Fruit fly (Drosophila melanogaster): ENCODE measurements around the gene nAChRbeta3.

The nAChRbeta3 gene

DNA sequence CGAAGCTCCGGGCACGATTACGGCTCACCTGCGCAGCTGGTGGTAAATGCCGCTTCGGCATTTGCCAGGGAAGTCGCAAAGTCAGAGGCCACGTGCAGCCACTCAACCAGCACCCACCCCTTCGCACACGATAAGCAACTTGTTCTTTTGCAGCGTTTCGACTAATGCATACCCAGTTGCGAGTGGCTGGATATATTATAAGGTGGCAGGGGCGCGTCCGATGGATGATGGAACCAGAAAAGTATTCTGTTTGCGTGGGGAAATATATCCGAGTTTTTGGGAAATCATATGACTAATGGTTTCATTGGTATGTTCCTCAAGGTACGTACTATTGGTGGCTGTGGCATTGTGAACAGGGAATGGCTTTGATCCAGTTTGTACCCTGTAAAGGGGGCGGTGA is 4.7 kb downstream of the nAChRbeta3 start (continued):
- no peak for TF ChIP-seq CG13123 (GFP tag; optimal IDR thresholded peaks at IDR 0.05)
- no peak for TF ChIP-seq CG17568 (GFP tag; optimal IDR thresholded peaks at IDR 0.05)
- no peak for TF ChIP-seq CG11398 (GFP tag; optimal IDR thresholded peaks at IDR 0.05)
- TF ChIP-seq Sry-β (GFP tag; optimal IDR thresholded peaks at IDR 0.05): no peak
- peak; percentile 36; the same call in 1 of the 2 replicates for TF ChIP-seq inv (GFP tag; IDR thresholded peaks at IDR 0.05; ENCODE audit: partially characterized antibody)
- peak; percentile 61; the same call in 1 of the 2 replicates for TF ChIP-seq nerfin-2 (GFP tag; IDR thresholded peaks at IDR 0.05; ENCODE audit: partially characterized antibody)
- TF ChIP-seq H15 (GFP tag; IDR thresholded peaks at IDR 0.05): 0 out of 3 replicates have a peak, but pooled peaks have one; percentile 12
- TF ChIP-seq CG42726 (GFP tag; IDR thresholded peaks at IDR 0.05; ENCODE audit: partially characterized antibody): no peak
- no peak for TF ChIP-seq pan (optimal IDR thresholded peaks at IDR 0.05)
- TF ChIP-seq pan (GFP tag; optimal IDR thresholded peaks at IDR 0.05 in 1 of 2, IDR thresholded peaks at IDR 0.05 in 1 of 2): peak in 1 of 2 experiments; percentile 17
- 0 out of 3 replicates have a peak, but pooled peaks have one; percentile 40 for TF ChIP-seq mld (GFP tag; IDR thresholded peaks at IDR 0.05; ENCODE audit: partially characterized antibody)
- 0 out of 2 replicates have a peak, but pooled peaks have one; percentile 8 for TF ChIP-seq CG11247 (GFP tag; IDR thresholded peaks at IDR 0.05)
- no peak for TF ChIP-seq CG11085 (GFP tag; IDR thresholded peaks at IDR 0.05)
- no peak for TF ChIP-seq lmd (GFP tag; IDR thresholded peaks at IDR 0.05)
- no peak for TF ChIP-seq CG43689 (GFP tag; IDR thresholded peaks at IDR 0.05)
- peak; percentile 39 for TF ChIP-seq Nf-YC (tag; optimal IDR thresholded peaks at IDR 0.05)
- TF ChIP-seq ato (GFP tag; IDR thresholded peaks at IDR 0.05; ENCODE audit: partially characterized antibody): peak; percentile 48; the same call in 1 of the 2 replicates
- TF ChIP-seq CG16813 (GFP tag; IDR thresholded peaks at IDR 0.05; ENCODE audit: partially characterized antibody): 0 out of 3 replicates have a peak, but pooled peaks have one; percentile 38
- TF ChIP-seq CG12299 (tag; optimal IDR thresholded peaks at IDR 0.05): no peak
- TF ChIP-seq Ptx1 (GFP tag; IDR thresholded peaks at IDR 0.05): 0 out of 2 replicates have a peak, but pooled peaks have one; percentile 15
- peak; percentile 90 for TF ChIP-seq Hey (tag; optimal IDR thresholded peaks at IDR 0.05)
- TF ChIP-seq sens (GFP tag): peak; percentile 3
- TF ChIP-seq repo (GFP tag; optimal IDR thresholded peaks at IDR 0.05): no peak
- peak; percentile 55; the same call in 1 of the 3 replicates for TF ChIP-seq Opbp (GFP tag; IDR thresholded peaks at IDR 0.05; ENCODE audit: partially characterized antibody)
- TF ChIP-seq CG6791 (GFP tag; IDR thresholded peaks at IDR 0.05; ENCODE audit: partially characterized antibody): peak; percentile 74
- no peak for TF ChIP-seq scrt (GFP tag; optimal IDR thresholded peaks at IDR 0.05)
- TF ChIP-seq CG14860 (GFP tag; IDR thresholded peaks at IDR 0.05; ENCODE audit: partially characterized antibody): peak; percentile 73
- TF ChIP-seq CG15479 (GFP tag; optimal IDR thresholded peaks at IDR 0.05): no peak
- peak; percentile 46; the same call in 1 of the 2 replicates for TF ChIP-seq tna (GFP tag; IDR thresholded peaks at IDR 0.05; ENCODE audit: partially characterized antibody)
- TF ChIP-seq bab2 (GFP tag; optimal IDR thresholded peaks at IDR 0.05): no peak
- peak; percentile 61 for TF ChIP-seq D19B (GFP tag; optimal IDR thresholded peaks at IDR 0.05)
- no peak for TF ChIP-seq CG10274 (GFP tag; optimal IDR thresholded peaks at IDR 0.05)
- TF ChIP-seq nerfin-1 (tag; optimal IDR thresholded peaks at IDR 0.05): peak; percentile 27
- 0 out of 2 replicates have a peak, but pooled peaks have one; percentile 41 for TF ChIP-seq sna (GFP tag; IDR thresholded peaks at IDR 0.05; ENCODE audit: partially characterized antibody)

DNA sequence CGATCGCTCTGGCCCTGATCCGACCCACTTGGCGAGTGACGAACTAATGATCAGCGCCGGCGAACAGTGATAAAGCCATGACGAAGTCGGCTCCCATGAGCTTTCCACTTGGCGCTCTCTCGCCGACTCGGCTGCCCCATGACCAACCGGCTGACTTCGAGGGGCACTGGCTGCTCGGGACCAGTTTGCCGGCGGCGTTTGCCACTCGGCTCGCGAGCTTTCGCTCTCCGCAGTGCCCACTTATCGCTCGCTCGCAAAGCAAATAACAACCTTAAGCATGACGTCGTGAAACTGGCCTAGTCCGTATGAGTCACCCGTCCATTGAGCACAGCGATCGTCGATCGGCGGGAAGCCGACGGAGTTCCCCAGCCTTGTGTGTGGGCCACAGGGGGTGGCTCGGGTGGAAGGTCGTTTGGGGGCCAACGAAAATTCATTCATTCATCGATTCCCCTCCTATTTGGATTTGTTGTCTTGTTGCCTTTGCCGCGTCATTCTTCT is 7.6 kb downstream of the nAChRbeta3 start, which contains the start of gene Ets21C:
TSS of gene Ets21C (minus strand) at position 492 of the 498 bp plus-strand sequence.
- TF ChIP-seq CG17385 (GFP tag; optimal IDR thresholded peaks at IDR 0.05) (peak; percentile 7), mirr (GFP tag; optimal IDR thresholded peaks at IDR 0.05) (peak; percentile 66), CG10543 (GFP tag; optimal IDR thresholded peaks at IDR 0.05) (peak; percentile 72), Chrac-16 (GFP tag; optimal IDR thresholded peaks at IDR 0.05) (no peak), TFAM (GFP tag; optimal IDR thresholded peaks at IDR 0.05) (no peak), CG12769 (tag; optimal IDR thresholded peaks at IDR 0.05) (peak; percentile 93), CG4820 (GFP tag; optimal IDR thresholded peaks at IDR 0.05) (no peak), CG14667 (GFP tag; IDR thresholded peaks at IDR 0.05) (no peak), CG31224 (GFP tag; IDR thresholded peaks at IDR 0.05) (no peak), ftz-f1 (GFP tag; optimal IDR thresholded peaks at IDR 0.05) (peak; percentile 99), tio (GFP tag; optimal IDR thresholded peaks at IDR 0.05) (no peak), Xrp1 (GFP tag; IDR thresholded peaks at IDR 0.05) (no peak), dysf (GFP tag; IDR thresholded peaks at IDR 0.05) (peak; percentile 16; the same call in 1 of the 3 replicates), Deaf1 (tag; optimal IDR thresholded peaks at IDR 0.05) (peak; percentile 97), bbx (GFP tag; IDR thresholded peaks at IDR 0.05; ENCODE audit: partially characterized antibody) (peak; percentile 11; the same call in 1 of the 2 replicates), CG42726 (GFP tag; IDR thresholded peaks at IDR 0.05; ENCODE audit: partially characterized antibody) (no peak), phol (tag; optimal IDR thresholded peaks at IDR 0.05) (no peak)

Measured in whole organism, embryonic.